Comparison of ENCODE assay signal across 2 worm cellular contexts in genomic region chrIV:3320778-3321177, ce11.
A peak's percentile ranks its signal among the peaks of the same experiment; 100 is the strongest.
TF ChIP-seq lines count a peak whose summit lies in the region.

No protein-coding gene starts in this region.

TF ChIP-seq in whole organism, L4 larva, 104 proteins besides CTCF, POLR2A, EP300 and RAD21:
- peak; percentile 93 for TF ChIP-seq set-16 (GFP tag; IDR thresholded peaks at IDR 0.05; lab: Robert Waterston, UW)

TF ChIP-seq in whole organism, young adult, 124 proteins besides CTCF, POLR2A, EP300 and RAD21:
- peak; percentile 81 for TF ChIP-seq egrh-3 (GFP tag; IDR thresholded peaks at IDR 0.05; lab: Robert Waterston, UW)
